Worm (Caenorhabditis elegans): ENCODE results near the gene C54F6.17.

DNA sequence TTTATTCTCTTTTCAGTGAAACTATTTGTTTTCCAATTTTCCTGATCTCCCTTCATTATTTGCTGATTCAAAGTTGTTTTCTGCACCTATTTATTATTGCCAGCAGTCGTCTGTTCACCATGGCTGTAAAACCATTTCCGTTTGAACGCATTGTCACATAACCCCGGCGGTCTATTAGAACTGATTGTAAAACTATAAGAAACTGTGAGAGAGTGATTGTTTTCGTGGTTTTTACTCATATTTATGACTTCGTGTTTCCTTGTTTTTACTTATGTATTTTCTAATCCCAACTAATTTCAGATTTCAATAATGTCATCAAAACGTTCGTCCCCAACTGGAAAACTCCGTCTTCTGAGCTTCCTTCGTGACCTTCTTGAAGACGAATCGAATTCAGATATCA, 35.7 kb downstream of the C54F6.17 start, which contains the start of gene F19F10.1:
- no peak for TF ChIP-seq snpc-4 (tag; optimal IDR thresholded peaks at IDR 0.05)
- no peak for TF ChIP-seq nhr-28 (tag; optimal IDR thresholded peaks at IDR 0.05)
- TF ChIP-seq unc-120 (tag; optimal IDR thresholded peaks at IDR 0.05; ENCODE audit: poor library complexity, severe bottlenecking): no peak
